Fruit fly (Drosophila melanogaster): Measurements from ENCODE around the gene AIMP2.

dm6 chr3L:15535800-15536225 is 47.6 kb upstream of the AIMP2 start:
- TF ChIP-seq Snoo (tag; optimal IDR thresholded peaks at IDR 0.05) (no peak), CG14655 (GFP tag; optimal IDR thresholded peaks at IDR 0.05) (no peak), CG8301 (tag; optimal IDR thresholded peaks at IDR 0.05) (no peak), fd96Ca (GFP tag; IDR thresholded peaks at IDR 0.05) (no peak)
